Worm (Caenorhabditis elegans) whole organism, L1 larva: ENCODE data around the gene str-109.

Experiments used
- C04F5.9 ChIP-seq: sonication (generic microtip); optimal IDR thresholded peaks from 2 replicates; lab custom pipeline; 2016; ENCODE audit warnings: missing genetic modification characterization, missing compliant biosample characterization
- aly-2 ChIP-seq: fragments of 150-350 bp; optimal IDR thresholded peaks from 2 replicates; lab custom pipeline; 2014; ENCODE audit warnings: missing biosample characterization, missing genetic modification characterization
- blmp-1 ChIP-seq: fragments of 150-350 bp; optimal IDR thresholded peaks from 2 replicates; lab custom pipeline; 2014; ENCODE audit warnings: missing biosample characterization, missing genetic modification characterization
- ceh-63 ChIP-seq: fragments of 200-800 bp; sonication (Bioruptor generic); optimal IDR thresholded peaks from 2 replicates; lab custom pipeline; 2018; ENCODE audit warnings: mild to moderate bottlenecking, missing genetic modification characterization, missing compliant biosample characterization
- ceh-8 ChIP-seq: fragments of 200-800 bp; sonication (Bioruptor generic); optimal IDR thresholded peaks from 2 replicates; lab custom pipeline; 2018; ENCODE audit warnings: mild to moderate bottlenecking, missing genetic modification characterization, moderate library complexity, missing compliant biosample characterization
- ceh-90 ChIP-seq: sonication (generic microtip); optimal IDR thresholded peaks from 2 replicates; lab custom pipeline; 2016; ENCODE audit warnings: missing genetic modification characterization, missing compliant biosample characterization
- ces-1 ChIP-seq: fragments of 150-350 bp; optimal IDR thresholded peaks from 2 replicates; lab custom pipeline; 2014; ENCODE audit warnings: missing biosample characterization, missing genetic modification reagents, missing genetic modification characterization
- efl-1 ChIP-seq, 4 experiments: fragments of 150-350 bp; optimal IDR thresholded peaks in 3 of 4; peaks in 1 of 4; 1 replicate in 1 of 4; 2 replicates in 3 of 4; lab custom pipeline; 2014; ENCODE audit warnings: missing biosample characterization in 2 of 4, missing genetic modification characterization in 2 of 4, missing genetic modification reagents in 2 of 4
- elt-2 ChIP-seq: sonication (generic microtip); optimal IDR thresholded peaks from 2 replicates; lab custom pipeline; 2016; ENCODE audit warnings: missing genetic modification characterization, mild to moderate bottlenecking, inconsistent platforms, missing compliant biosample characterization, missing genetic modification reagents
- fkh-10 ChIP-seq: sonication (generic microtip); optimal IDR thresholded peaks from 2 replicates; lab custom pipeline; 2017; ENCODE audit warnings: missing biosample characterization, missing genetic modification reagents, missing genetic modification characterization
- fkh-8 ChIP-seq: sonication (generic microtip); optimal IDR thresholded peaks from 2 replicates; lab custom pipeline; 2016; ENCODE audit warnings: mild to moderate bottlenecking, missing genetic modification characterization, missing compliant biosample characterization
- fos-1 ChIP-seq: fragments of 150-350 bp; optimal IDR thresholded peaks from 2 replicates; lab custom pipeline; 2014; ENCODE audit warnings: missing biosample characterization, missing genetic modification characterization
- grh-1 ChIP-seq: fragments of 200-800 bp; sonication (Bioruptor generic); IDR thresholded peaks from 2 replicates; pipeline ENCODE4 v1.3.6; 2022; ENCODE audit warnings: missing genetic modification reagents, missing genetic modification characterization, missing compliant biosample characterization
- hpl-2 ChIP-seq: fragments of 150-350 bp; optimal IDR thresholded peaks from 2 replicates; lab custom pipeline; 2014; ENCODE audit warnings: missing biosample characterization, missing genetic modification reagents, missing genetic modification characterization
- lin-14 ChIP-seq: fragments of 200-800 bp; sonication (Bioruptor generic); optimal IDR thresholded peaks from 2 replicates; lab custom pipeline; 2018; ENCODE audit warnings: mild to moderate bottlenecking, missing genetic modification characterization, moderate library complexity, missing compliant biosample characterization
- lin-35 ChIP-seq, 2 experiments: fragments of 150-350 bp; optimal IDR thresholded peaks; 2 replicates each; lab custom pipeline; 2014; ENCODE audit warnings: missing biosample characterization in 2 of 2, missing genetic modification characterization in 2 of 2, missing genetic modification reagents in 2 of 2
- mab-9 ChIP-seq: fragments of 200-800 bp; sonication (Bioruptor generic); IDR thresholded peaks from 2 replicates; pipeline ENCODE4 v1.3.6; 2022; ENCODE audit warnings: missing genetic modification reagents, missing genetic modification characterization, missing compliant biosample characterization
- mef-2 ChIP-seq: fragments of 150-350 bp; optimal IDR thresholded peaks from 2 replicates; lab custom pipeline; 2014; ENCODE audit warnings: missing biosample characterization, missing genetic modification characterization
- nhr-11 ChIP-seq: fragments of 150-350 bp; optimal IDR thresholded peaks from 2 replicates; lab custom pipeline; 2014; ENCODE audit warnings: missing biosample characterization, missing genetic modification characterization
- nhr-19 ChIP-seq: fragments of 200-800 bp; sonication (Bioruptor generic); conservative IDR thresholded peaks from 2 replicates; pipeline ENCODE4 v1.3.6; 2022; ENCODE audit warnings: missing genetic modification characterization, missing compliant biosample characterization
- nhr-20 ChIP-seq: sonication (generic microtip); optimal IDR thresholded peaks from 2 replicates; lab custom pipeline; 2016; ENCODE audit warnings: mild to moderate bottlenecking, missing genetic modification characterization, missing compliant biosample characterization
- nhr-28 ChIP-seq: fragments of 150-350 bp; optimal IDR thresholded peaks from 2 replicates; lab custom pipeline; 2014; ENCODE audit warnings: missing biosample characterization, missing genetic modification characterization
- nhr-47 ChIP-seq: sonication (generic microtip); optimal IDR thresholded peaks from 2 replicates; lab custom pipeline; 2016; ENCODE audit warnings: mild to moderate bottlenecking, missing genetic modification characterization, moderate library complexity, missing compliant biosample characterization
- nhr-71 ChIP-seq: sonication (generic microtip); optimal IDR thresholded peaks from 2 replicates; lab custom pipeline; 2016; ENCODE audit warnings: mild to moderate bottlenecking, missing genetic modification characterization, moderate library complexity, missing compliant biosample characterization
- nhr-77 ChIP-seq: fragments of 150-350 bp; optimal IDR thresholded peaks from 2 replicates; lab custom pipeline; 2014; ENCODE audit warnings: missing biosample characterization, missing genetic modification characterization
- nhr-84 ChIP-seq: sonication (generic microtip); optimal IDR thresholded peaks from 2 replicates; lab custom pipeline; 2017; ENCODE audit warnings: missing biosample characterization, missing genetic modification characterization
- nhr-90 ChIP-seq: sonication (generic microtip); optimal IDR thresholded peaks from 2 replicates; lab custom pipeline; 2016; ENCODE audit warnings: mild to moderate bottlenecking, missing genetic modification characterization, missing compliant biosample characterization; ENCODE audit not compliant: poor library complexity
- rnt-1 ChIP-seq: sonication (generic microtip); optimal IDR thresholded peaks from 2 replicates; lab custom pipeline; 2016; ENCODE audit warnings: mild to moderate bottlenecking, missing genetic modification characterization, moderate library complexity, missing compliant biosample characterization
- skn-1 ChIP-seq: fragments of 150-350 bp; optimal IDR thresholded peaks from 2 replicates; lab custom pipeline; 2014; ENCODE audit warnings: missing biosample characterization, missing genetic modification characterization
- sptf-1 ChIP-seq: fragments of 150-350 bp; optimal IDR thresholded peaks from 2 replicates; lab custom pipeline; 2014; ENCODE audit warnings: missing biosample characterization, missing genetic modification characterization
- swsn-7 ChIP-seq: sonication (generic microtip); optimal IDR thresholded peaks from 2 replicates; lab custom pipeline; 2016; ENCODE audit warnings: missing genetic modification characterization, missing compliant biosample characterization
- xbp-1 ChIP-seq: sonication (generic microtip); optimal IDR thresholded peaks from 2 replicates; lab custom pipeline; 2016; ENCODE audit warnings: missing genetic modification characterization, missing compliant biosample characterization
- zip-4 ChIP-seq: fragments of 200-800 bp; sonication (Bioruptor generic); optimal IDR thresholded peaks from 2 replicates; lab custom pipeline; 2018; ENCODE audit warnings: mild to moderate bottlenecking, missing genetic modification characterization, moderate library complexity, missing compliant biosample characterization

str-109 gene

ce11 chrV:16132215-16132614, 29.8 kb downstream of the str-109 start:
- no peak for TF ChIP-seq nhr-47 (tag; lab: Kevin White, UChicago)
- no peak for TF ChIP-seq ceh-90 (tag; lab: Kevin White, UChicago)
- TF ChIP-seq nhr-19, result no peak
- TF ChIP-seq nhr-77 (tag; lab: Kevin White, UChicago), result no peak
- peak; percentile 15 for TF ChIP-seq zip-4
- no peak for TF ChIP-seq aly-2 (tag; lab: Kevin White, UChicago)
- TF ChIP-seq lin-35 (GFP tag; optimal IDR thresholded peaks at IDR 0.05; lab: Kevin White, UChicago), result no peak
- no peak for TF ChIP-seq nhr-71 (tag; lab: Kevin White, UChicago)
- no peak for TF ChIP-seq sptf-1 (tag; lab: Kevin White, UChicago)
- TF ChIP-seq, all 84 proteins: peak for 1

- TF ChIP-seq xbp-1 (tag; lab: Kevin White, UChicago) (no peak), lin-14 (no peak), mef-2 (tag; lab: Kevin White, UChicago) (no peak), nhr-90 (no peak), skn-1 (tag; lab: Kevin White, UChicago) (no peak), ces-1 (GFP tag; lab: Kevin White, UChicago) (no peak), fkh-8 (tag; lab: Kevin White, UChicago) (no peak), fos-1 (tag; lab: Kevin White, UChicago) (no peak), nhr-20 (tag; lab: Kevin White, UChicago) (no peak), mab-9 (GFP tag; lab: Robert Waterston, UW) (no peak), nhr-84 (tag; lab: Kevin White, UChicago) (no peak), ceh-90 (tag; lab: Kevin White, UChicago) (no peak), grh-1 (no peak), ceh-63 (GFP tag; lab: Kevin White, UChicago) (no peak), rnt-1 (tag; lab: Kevin White, UChicago) (no peak), swsn-7 (tag; lab: Kevin White, UChicago) (no peak)
Observed at ce11 chrV:16131249-16131648, 30.8 kb downstream of the str-109 start, which contains the start of gene fbxa-142. Gene fbxa-142, minus strand, starts transcription at chrV:16131349.

ce11 chrV:16129116-16129515, 32.9 kb downstream of the str-109 start:
- TF ChIP-seq nhr-71 (tag; lab: Kevin White, UChicago) (no peak), elt-2 (tag; lab: Kevin White, UChicago) (peak; percentile 20)

ce11 chrV:16127401-16127800, 34.6 kb downstream of the str-109 start, which contains the start of gene fbxa-143:
Gene fbxa-143, minus strand, starts transcription at chrV:16127501.
- no peak for TF ChIP-seq nhr-11 (tag; lab: Kevin White, UChicago)
- no peak for TF ChIP-seq ceh-8 (GFP tag; lab: Kevin White, UChicago)
- no peak for TF ChIP-seq hpl-2 (GFP tag; lab: Kevin White, UChicago)
- no peak for TF ChIP-seq efl-1 (optimal IDR thresholded peaks at IDR 0.05; lab: Kevin White, UChicago)
- peak in 1 of 2 experiments; percentile 6 for TF ChIP-seq efl-1 (GFP tag; optimal IDR thresholded peaks at IDR 0.05 in 1 of 2; lab: Kevin White, UChicago)

- no peak for TF ChIP-seq ceh-90 (tag; lab: Kevin White, UChicago)
- no peak for TF ChIP-seq blmp-1 (tag; lab: Kevin White, UChicago)
- TF ChIP-seq C04F5.9, result no peak
- no peak for TF ChIP-seq fkh-10 (GFP tag; lab: Kevin White, UChicago)
- TF ChIP-seq nhr-28 (tag; lab: Kevin White, UChicago), result no peak
Observed at ce11 chrV:16124739-16125138, 37.3 kb downstream of the str-109 start, which contains the start of gene nhr-111. Gene nhr-111, minus strand, starts transcription at chrV:16124839.
